Fruit fly (Drosophila melanogaster) whole organism, embryonic: ENCODE results near the gene Chro.

Experiments used
- Adf1 ChIP-seq: fragments of 200-800 bp; sonication (Bioruptor generic); IDR thresholded peaks from 2 replicates; pipeline ENCODE4 v1.3.6; 2022; ENCODE audit warnings: missing biosample characterization, missing genetic modification characterization
- Antp ChIP-seq: fragments of 200-800 bp; sonication (Bioruptor generic); optimal IDR thresholded peaks from 3 replicates; lab custom pipeline; 2016; ENCODE audit warnings: missing biosample characterization, missing genetic modification characterization
- Atf-2 ChIP-seq: fragments of 200-800 bp; sonication (Bioruptor generic); optimal IDR thresholded peaks from 2 replicates; lab custom pipeline; 2016; ENCODE audit warnings: missing biosample characterization, missing genetic modification characterization
- CG10959 ChIP-seq: fragments of 200-800 bp; sonication (Bioruptor generic); IDR thresholded peaks from 2 replicates; pipeline ENCODE4 v1.3.6; 2022; ENCODE audit warnings: missing biosample characterization, missing genetic modification characterization
- CG11398 ChIP-seq: fragments of 200-800 bp; sonication (Bioruptor generic); optimal IDR thresholded peaks from 2 replicates; lab custom pipeline; 2016; ENCODE audit warnings: missing biosample characterization, missing genetic modification characterization
- CG12104 ChIP-seq: fragments of 200-800 bp; sonication (Bioruptor generic); optimal IDR thresholded peaks from 3 replicates; lab custom pipeline; 2016; ENCODE audit warnings: missing biosample characterization, missing genetic modification characterization
- CG12769 ChIP-seq: fragments of 200-800 bp; sonication (Bioruptor generic); optimal IDR thresholded peaks from 2 replicates; lab custom pipeline; 2019; ENCODE audit warnings: missing biosample characterization, mild to moderate bottlenecking, missing genetic modification characterization, moderate library complexity
- CG17829 ChIP-seq: fragments of 200-800 bp; optimal IDR thresholded peaks from 2 replicates; lab custom pipeline; 2019; ENCODE audit warnings: missing biosample characterization, mild to moderate bottlenecking, missing genetic modification characterization, moderate library complexity
- CG2202 ChIP-seq: fragments of 200-800 bp; sonication (Bioruptor generic); optimal IDR thresholded peaks from 2 replicates; lab custom pipeline; 2018; ENCODE audit warnings: missing biosample characterization, mild to moderate bottlenecking, missing genetic modification characterization
- CG4707 ChIP-seq: fragments of 200-800 bp; sonication (Bioruptor generic); optimal IDR thresholded peaks from 2 replicates; lab custom pipeline; 2018; ENCODE audit warnings: missing biosample characterization, mild to moderate bottlenecking, missing genetic modification characterization, moderate library complexity
- CG5245 ChIP-seq: fragments of 200-800 bp; sonication (Bioruptor generic); optimal IDR thresholded peaks from 3 replicates; lab custom pipeline; 2016; ENCODE audit warnings: missing biosample characterization, missing genetic modification characterization
- CG6254 ChIP-seq: fragments of 200-800 bp; sonication (Bioruptor generic); optimal IDR thresholded peaks from 3 replicates; lab custom pipeline; 2017; ENCODE audit warnings: mild to moderate bottlenecking, missing biosample characterization, missing genetic modification reagents, missing genetic modification characterization
- CG6791 ChIP-seq: fragments of 200-800 bp; sonication (Bioruptor generic); IDR thresholded peaks from 3 replicates; pipeline ENCODE4 v1.3.6; 2022; ENCODE audit warnings: missing biosample characterization, missing genetic modification characterization; ENCODE audit not compliant: partially characterized antibody
- CG7963 ChIP-seq: fragments of 200-800 bp; sonication (Bioruptor generic); IDR thresholded peaks from 3 replicates; pipeline ENCODE4 v1.3.6; 2022; ENCODE audit warnings: missing biosample characterization, missing genetic modification characterization; ENCODE audit not compliant: partially characterized antibody
- CG8478 ChIP-seq: fragments of >200 bp; optimal IDR thresholded peaks from 2 replicates; lab custom pipeline; 2018
- Dll ChIP-seq: fragments of 200-800 bp; sonication (Bioruptor generic); IDR thresholded peaks from 4 replicates; pipeline ENCODE4 v1.3.6; 2022; ENCODE audit warnings: missing biosample characterization, missing genetic modification characterization; ENCODE audit not compliant: partially characterized antibody
- Gug ChIP-seq: fragments of 200-800 bp; sonication (Bioruptor generic); IDR thresholded peaks from 4 replicates; pipeline ENCODE4 v1.3.6; 2022; ENCODE audit warnings: missing biosample characterization, missing genetic modification characterization
- H15 ChIP-seq: fragments of 200-800 bp; sonication (Bioruptor generic); IDR thresholded peaks from 3 replicates; pipeline ENCODE4 v1.3.6; 2022; ENCODE audit warnings: missing biosample characterization, missing genetic modification characterization
- HLH4C ChIP-seq: fragments of 200-800 bp; sonication (Bioruptor generic); IDR thresholded peaks from 3 replicates; pipeline ENCODE4 v1.3.6; 2022; ENCODE audit warnings: missing biosample characterization, missing genetic modification characterization; ENCODE audit not compliant: partially characterized antibody
- Hey ChIP-seq: fragments of 200-800 bp; sonication (Bioruptor generic); optimal IDR thresholded peaks from 3 replicates; lab custom pipeline; 2018; ENCODE audit warnings: missing biosample characterization, mild to moderate bottlenecking, missing genetic modification characterization
- Myb ChIP-seq: fragments of 200-800 bp; sonication (Bioruptor generic); optimal IDR thresholded peaks from 2 replicates; lab custom pipeline; 2016; ENCODE audit warnings: missing biosample characterization, missing genetic modification characterization
- PHDP ChIP-seq: fragments of 200-800 bp; sonication (Bioruptor generic); optimal IDR thresholded peaks from 3 replicates; lab custom pipeline; 2018; ENCODE audit warnings: missing biosample characterization, mild to moderate bottlenecking, missing genetic modification characterization, moderate library complexity
- Poxn ChIP-seq: fragments of 200-800 bp; sonication (Bioruptor generic); IDR thresholded peaks from 2 replicates; pipeline ENCODE4 v1.3.6; 2022; ENCODE audit warnings: missing biosample characterization, missing genetic modification characterization
- Rfx ChIP-seq: fragments of 200-800 bp; sonication (Bioruptor generic); IDR thresholded peaks from 2 replicates; pipeline ENCODE4 v1.3.6; 2022; ENCODE audit warnings: missing biosample characterization, missing genetic modification characterization
- Taf1 ChIP-seq: fragments of 200-800 bp; sonication (Bioruptor generic); IDR thresholded peaks from 2 replicates; pipeline ENCODE4 v1.3.6; 2022; ENCODE audit warnings: missing biosample characterization, missing genetic modification characterization
- ash1 ChIP-seq: fragments of 200-800 bp; sonication (Bioruptor generic); optimal IDR thresholded peaks from 2 replicates; lab custom pipeline; 2018; ENCODE audit warnings: missing biosample characterization, mild to moderate bottlenecking, missing genetic modification characterization
- ato ChIP-seq: fragments of 200-800 bp; sonication (Bioruptor generic); IDR thresholded peaks from 2 replicates; pipeline ENCODE4 v1.3.6; 2022; ENCODE audit warnings: missing biosample characterization, missing genetic modification characterization; ENCODE audit not compliant: partially characterized antibody
- chif ChIP-seq, 2 experiments: fragments of 200-800 bp; sonication (Bioruptor generic); optimal IDR thresholded peaks; 3 replicates each; lab custom pipeline; 2016; ENCODE audit warnings: missing biosample characterization in 2 of 2, missing genetic modification characterization in 2 of 2
- crc ChIP-seq: fragments of 200-800 bp; sonication (Bioruptor generic); optimal IDR thresholded peaks from 2 replicates; lab custom pipeline; 2016; ENCODE audit warnings: missing biosample characterization, missing genetic modification characterization
- croc ChIP-seq: fragments of 200-800 bp; sonication (Bioruptor generic); conservative IDR thresholded peaks from 3 replicates; pipeline ENCODE4 v1.3.6; 2022; ENCODE audit warnings: missing biosample characterization, missing genetic modification characterization
- crol ChIP-seq: fragments of 200-800 bp; sonication (Bioruptor generic); IDR thresholded peaks from 2 replicates; pipeline ENCODE4 v1.3.6; 2022; ENCODE audit warnings: missing biosample characterization, missing genetic modification characterization
- dm ChIP-seq: fragments of 200-800 bp; sonication (Bioruptor generic); optimal IDR thresholded peaks from 3 replicates; lab custom pipeline; 2016; ENCODE audit warnings: missing biosample characterization, missing genetic modification characterization
- fd96Cb ChIP-seq: fragments of 200-800 bp; sonication (Bioruptor generic); optimal IDR thresholded peaks from 2 replicates; lab custom pipeline; 2018; ENCODE audit warnings: missing biosample characterization, mild to moderate bottlenecking, missing genetic modification characterization, moderate library complexity
- gce ChIP-seq: fragments of 200-800 bp; sonication (Bioruptor generic); IDR thresholded peaks from 3 replicates; pipeline ENCODE4 v1.3.6; 2022; ENCODE audit warnings: missing biosample characterization, missing genetic modification characterization
- gcm2 ChIP-seq: fragments of 200-800 bp; sonication (Bioruptor generic); optimal IDR thresholded peaks from 2 replicates; lab custom pipeline; 2016; ENCODE audit warnings: missing biosample characterization, missing genetic modification characterization
- gt ChIP-seq: fragments of 200-800 bp; sonication (Bioruptor generic); IDR thresholded peaks from 2 replicates; pipeline ENCODE4 v1.3.6; 2022; ENCODE audit warnings: missing biosample characterization, missing genetic modification characterization
- hb ChIP-seq: fragments of 200-800 bp; sonication (Bioruptor generic); IDR thresholded peaks from 3 replicates; pipeline ENCODE4 v1.3.6; 2022; ENCODE audit warnings: missing biosample characterization, missing genetic modification characterization; ENCODE audit not compliant: partially characterized antibody
- hth ChIP-seq: fragments of >200 bp; optimal IDR thresholded peaks from 2 replicates; lab custom pipeline; 2017; ENCODE audit warnings: inconsistent platforms
- lab ChIP-seq: fragments of 200-800 bp; sonication (Bioruptor generic); optimal IDR thresholded peaks from 3 replicates; lab custom pipeline; 2017; ENCODE audit warnings: missing biosample characterization, missing genetic modification characterization, mild to moderate bottlenecking, moderate library complexity, missing genetic modification reagents
- mirr ChIP-seq: fragments of 200-800 bp; sonication (Bioruptor generic); optimal IDR thresholded peaks from 3 replicates; lab custom pipeline; 2018; ENCODE audit warnings: missing biosample characterization, mild to moderate bottlenecking, missing genetic modification characterization
- mld ChIP-seq: fragments of 200-800 bp; sonication (Bioruptor generic); IDR thresholded peaks from 3 replicates; pipeline ENCODE4 v1.3.6; 2022; ENCODE audit warnings: missing biosample characterization, missing genetic modification characterization; ENCODE audit not compliant: partially characterized antibody
- nerfin-1 ChIP-seq: fragments of 200-800 bp; sonication (Bioruptor generic); optimal IDR thresholded peaks from 3 replicates; lab custom pipeline; 2019; ENCODE audit warnings: missing biosample characterization, mild to moderate bottlenecking, missing genetic modification characterization, moderate library complexity
- pum ChIP-seq: fragments of 200-800 bp; sonication (Bioruptor generic); optimal IDR thresholded peaks from 2 replicates; lab custom pipeline; 2016; ENCODE audit warnings: missing biosample characterization, missing genetic modification characterization
- ro ChIP-seq: fragments of 200-800 bp; sonication (Bioruptor generic); IDR thresholded peaks from 2 replicates; pipeline ENCODE4 v1.3.6; 2022; ENCODE audit warnings: missing biosample characterization, missing genetic modification characterization
- scrt ChIP-seq: fragments of 200-800 bp; sonication (Bioruptor generic); optimal IDR thresholded peaks from 2 replicates; lab custom pipeline; 2018; ENCODE audit warnings: missing biosample characterization, mild to moderate bottlenecking, missing genetic modification characterization, moderate library complexity
- sim ChIP-seq: fragments of 200-800 bp; sonication (Bioruptor generic); IDR thresholded peaks from 2 replicates; pipeline ENCODE4 v1.3.6; 2022; ENCODE audit warnings: missing biosample characterization, missing genetic modification characterization
- so ChIP-seq: fragments of 200-800 bp; sonication (Bioruptor generic); IDR thresholded peaks from 3 replicates; pipeline ENCODE4 v1.3.6; 2022; ENCODE audit warnings: missing biosample characterization, missing genetic modification characterization
- tgo ChIP-seq: fragments of 200-800 bp; sonication (Bioruptor generic); IDR thresholded peaks from 3 replicates; pipeline ENCODE4 v1.3.6; 2022; ENCODE audit warnings: missing biosample characterization, missing genetic modification characterization
- tin ChIP-seq: fragments of 200-800 bp; sonication (Bioruptor generic); optimal IDR thresholded peaks from 3 replicates; lab custom pipeline; 2016; ENCODE audit warnings: missing biosample characterization, missing genetic modification characterization
- unc-4 ChIP-seq: fragments of 200-800 bp; sonication (Bioruptor generic); IDR thresholded peaks from 2 replicates; pipeline ENCODE4 v1.3.6; 2022; ENCODE audit warnings: missing biosample characterization, missing genetic modification characterization; ENCODE audit not compliant: partially characterized antibody
- wdn ChIP-seq: fragments of 200-800 bp; sonication (Bioruptor generic); IDR thresholded peaks from 2 replicates; pipeline ENCODE4 v1.3.6; 2022; ENCODE audit warnings: missing biosample characterization, missing genetic modification characterization
- zfh1 ChIP-seq: fragments of 200-800 bp; sonication (Bioruptor generic); IDR thresholded peaks from 3 replicates; pipeline ENCODE4 v1.3.6; 2022; ENCODE audit warnings: missing biosample characterization, missing genetic modification characterization

The Chro gene

dm6 chr3L:22847679-22848118 is 31.1 kb downstream of the Chro start (continued):
- TF ChIP-seq mld (GFP tag; lab: Robert Waterston, UW) = peak; percentile 97
- no peak for TF ChIP-seq lab (GFP tag; lab: Kevin White, UChicago)
- peak; percentile 92 for TF ChIP-seq CG7963 (GFP tag; lab: Robert Waterston, UW)
- TF ChIP-seq Atf-2 (GFP tag; lab: Kevin White, UChicago) = no peak
- no peak for TF ChIP-seq scrt
- TF ChIP-seq wdn (GFP tag; lab: Robert Waterston, UW) = no peak
- TF ChIP-seq CG10959 (GFP tag; lab: Robert Waterston, UW) = no peak
- no peak for TF ChIP-seq ro (GFP tag; lab: Robert Waterston, UW)
- TF ChIP-seq fd96Cb = no peak
- no peak for TF ChIP-seq CG5245 (GFP tag; lab: Kevin White, UChicago)
- no peak for TF ChIP-seq PHDP (tag; lab: Kevin White, UChicago)
- TF ChIP-seq gt (GFP tag; lab: Robert Waterston, UW) = no peak
- TF ChIP-seq so = peak; percentile 54; the same call in 2 of the 3 replicates
- no peak for TF ChIP-seq mirr (GFP tag; lab: Kevin White, UChicago)
- peak; percentile 60 for TF ChIP-seq unc-4 (GFP tag; lab: Robert Waterston, UW)
- TF ChIP-seq sim = 0 out of 2 replicates have a peak, but pooled peaks have one; percentile 29
- TF ChIP-seq pum = no peak
- TF ChIP-seq CG2202 (tag; lab: Kevin White, UChicago) = no peak
- TF ChIP-seq CG8478 (lab: Kevin White, UChicago) = no peak
- no peak for TF ChIP-seq Rfx (GFP tag; lab: Robert Waterston, UW)
- TF ChIP-seq zfh1 = no peak
- TF ChIP-seq HLH4C = peak; percentile 86
- no peak for TF ChIP-seq H15 (GFP tag; lab: Robert Waterston, UW)
- TF ChIP-seq hth = no peak
- no peak for TF ChIP-seq Hey (tag; lab: Kevin White, UChicago)
- 0 out of 4 replicates have a peak, but pooled peaks have one; percentile 35 for TF ChIP-seq Gug (GFP tag; lab: Robert Waterston, UW)

dm6 chr3L:22843094-22843493 is 35.7 kb downstream of the Chro start:
- TF ChIP-seq Myb (GFP tag; lab: Kevin White, UChicago) = no peak
- no peak for TF ChIP-seq crol (GFP tag; lab: Robert Waterston, UW)
- TF ChIP-seq gce (GFP tag; lab: Robert Waterston, UW) = no peak
- no peak for TF ChIP-seq chif (GFP tag; optimal IDR thresholded peaks at IDR 0.05; lab: Kevin White, UChicago)
- no peak for TF ChIP-seq croc (GFP tag; lab: Robert Waterston, UW)
- TF ChIP-seq CG4707 (GFP tag; lab: Kevin White, UChicago) = no peak
- peak; percentile 39 for TF ChIP-seq CG6254 (GFP tag; lab: Kevin White, UChicago)
- TF ChIP-seq CG11398 (GFP tag; lab: Kevin White, UChicago) = no peak
- TF ChIP-seq Dll = 0 out of 4 replicates have a peak, but pooled peaks have one; percentile 36
- TF ChIP-seq CG17829 (tag; lab: Kevin White, UChicago) = no peak
- TF ChIP-seq Antp (GFP tag; lab: Kevin White, UChicago) = no peak
- peak; percentile 82 for TF ChIP-seq mld (GFP tag; lab: Robert Waterston, UW)
- peak; percentile 74 for TF ChIP-seq HLH4C
- TF ChIP-seq ash1 (GFP tag; lab: Kevin White, UChicago) = no peak
- TF ChIP-seq mirr (GFP tag; lab: Kevin White, UChicago) = no peak
- no peak for TF ChIP-seq dm (GFP tag; lab: Kevin White, UChicago)
- no peak for TF ChIP-seq Taf1 (GFP tag; lab: Robert Waterston, UW)
- TF ChIP-seq tin (GFP tag; lab: Kevin White, UChicago) = no peak
- TF ChIP-seq CG12769 = no peak
- no peak for TF ChIP-seq Adf1
- TF ChIP-seq gcm2 (GFP tag; lab: Kevin White, UChicago) = no peak
- no peak for TF ChIP-seq nerfin-1 (tag; lab: Kevin White, UChicago)
- peak; percentile 77; the same call in 2 of the 3 replicates for TF ChIP-seq hb (GFP tag; lab: Robert Waterston, UW)
- peak; percentile 93 for TF ChIP-seq CG6791
- no peak for TF ChIP-seq tgo (GFP tag; lab: Robert Waterston, UW)
- TF ChIP-seq CG12104 = no peak
- no peak for TF ChIP-seq Poxn
- peak; percentile 56; the same call in 1 of the 2 replicates for TF ChIP-seq ato (GFP tag; lab: Robert Waterston, UW)
- no peak for TF ChIP-seq crc (GFP tag; lab: Kevin White, UChicago)
